Fruit fly (Drosophila melanogaster) whole organism, wandering third instar larva: ENCODE measurements around the gene CG5274.

Experiments
- Abd-B ChIP-seq: fragments of >200 bp; optimal IDR thresholded peaks from 2 replicates; lab custom pipeline; 2017; ENCODE audit warnings: missing biosample characterization, missing genetic modification characterization
- Vsx2 ChIP-seq: fragments of 200-300, 225-300 bp; sonication (Bioruptor generic); optimal IDR thresholded peaks from 2 replicates; lab custom pipeline; 2018; ENCODE audit warnings: missing biosample characterization, missing genetic modification characterization; ENCODE audit not compliant: partially characterized antibody
- sv ChIP-seq: fragments of 200-800 bp; sonication (Bioruptor generic); optimal IDR thresholded peaks from 3 replicates; lab custom pipeline; 2016; ENCODE audit warnings: missing biosample characterization, missing genetic modification characterization

DNA sequence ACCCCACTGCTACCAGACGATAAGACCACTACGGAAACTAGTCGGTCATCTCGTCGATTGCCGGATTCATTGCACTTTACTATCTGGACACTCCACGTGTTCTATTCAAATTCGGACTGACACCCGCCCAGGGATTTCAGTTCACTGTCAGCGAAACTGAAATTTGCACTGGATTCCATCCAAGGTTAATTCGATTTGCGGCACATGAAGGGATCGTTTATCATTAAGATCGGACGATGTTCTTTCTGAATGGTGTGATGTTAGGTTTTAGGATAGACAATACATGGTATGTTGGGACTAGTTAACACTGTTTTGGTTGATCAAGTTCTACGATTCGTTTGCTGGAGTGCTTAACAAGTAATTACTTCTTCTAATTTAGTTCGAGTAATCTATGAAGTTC is 38.5 kb upstream of the CG5274 start, which contains the start of gene CG42764:
- TF ChIP-seq sv (GFP tag; lab: Kevin White, UChicago) (no peak), Abd-B (no peak), Vsx2 (GFP tag; lab: Kevin White, UChicago) (no peak)
